Worm (Caenorhabditis elegans): ENCODE data around the gene C05D11.1.

Gene C05D11.1

ce11 chrIII:6463679-6464078 is 27.3 kb downstream of the C05D11.1 start, which contains the start of gene dlc-1:
Gene dlc-1 (minus strand): TSS chrIII:6463779.
- TF ChIP-seq efl-1 (optimal IDR thresholded peaks at IDR 0.05) (no peak), efl-1 (GFP tag; optimal IDR thresholded peaks at IDR 0.05 in 1 of 2) (peak in 1 of 2 experiments; percentile 57), mdl-1 (tag; optimal IDR thresholded peaks at IDR 0.05) (no peak)

ce11 chrIII:6464113-6464571 is 27.7 kb downstream of the C05D11.1 start:
- TF ChIP-seq sup-37 (GFP tag; optimal IDR thresholded peaks at IDR 0.05): peak; percentile 84
- peak; percentile 61 to 83 for TF ChIP-seq efl-1 (optimal IDR thresholded peaks at IDR 0.05)
- peak; percentile 80 to 98 for TF ChIP-seq efl-1 (GFP tag; optimal IDR thresholded peaks at IDR 0.05 in 1 of 2)
- TF ChIP-seq lsy-2 (tag; optimal IDR thresholded peaks at IDR 0.05): peak; percentile 80 to 84
- TF ChIP-seq Y116A8C.19 (tag; optimal IDR thresholded peaks at IDR 0.05; ENCODE audit: borderline replicate concordance): no peak
- peak; percentile 78 for TF ChIP-seq C16A3.4 (tag; optimal IDR thresholded peaks at IDR 0.05)
- TF ChIP-seq mdl-1 (tag; optimal IDR thresholded peaks at IDR 0.05): peak; percentile 22 to 89
- peak in 1 of 2 experiments; percentile 66 for TF ChIP-seq ztf-11 (tag; optimal IDR thresholded peaks at IDR 0.05)
- peak; percentile 68 for TF ChIP-seq unc-130 (tag; optimal IDR thresholded peaks at IDR 0.05)
- TF ChIP-seq nhr-47 (tag; optimal IDR thresholded peaks at IDR 0.05): peak; percentile 90
- TF ChIP-seq C34B4.2 (tag; optimal IDR thresholded peaks at IDR 0.05): peak; percentile 11
- TF ChIP-seq F16B12.6 (tag; optimal IDR thresholded peaks at IDR 0.05): peak; percentile 63
- peak; percentile 82 for TF ChIP-seq rnt-1 (tag; optimal IDR thresholded peaks at IDR 0.05)
- peak; percentile 64 for TF ChIP-seq unc-86 (tag; optimal IDR thresholded peaks at IDR 0.05)
- TF ChIP-seq lir-3 (tag; optimal IDR thresholded peaks at IDR 0.05; ENCODE audit: poor library complexity): no peak
- peak; percentile 74 for TF ChIP-seq isw-1 (GFP tag; IDR thresholded peaks at IDR 0.05)
- peak; percentile 91 for TF ChIP-seq swsn-7 (tag; optimal IDR thresholded peaks at IDR 0.05)
- TF ChIP-seq alr-1 (tag; optimal IDR thresholded peaks at IDR 0.05; ENCODE audit: borderline replicate concordance): no peak
- peak; percentile 71 for TF ChIP-seq mab-9 (GFP tag; IDR thresholded peaks at IDR 0.05)
- TF ChIP-seq pqm-1 (tag; optimal IDR thresholded peaks at IDR 0.05): peak; percentile 86
- TF ChIP-seq fkh-4 (tag; optimal IDR thresholded peaks at IDR 0.05; ENCODE audit: borderline replicate concordance): peak; percentile 15
- TF ChIP-seq aly-2 (tag; optimal IDR thresholded peaks at IDR 0.05): no peak
- TF ChIP-seq egl-27 (tag; optimal IDR thresholded peaks at IDR 0.05): no peak
- no peak for TF ChIP-seq vab-15 (tag; optimal IDR thresholded peaks at IDR 0.05)
- no peak for TF ChIP-seq nhr-76 (tag; optimal IDR thresholded peaks at IDR 0.05)
- peak; percentile 55 for TF ChIP-seq zip-4 (GFP tag; optimal IDR thresholded peaks at IDR 0.05)
- TF ChIP-seq nhr-90 (tag; optimal IDR thresholded peaks at IDR 0.05; ENCODE audit: poor library complexity): peak; percentile 84
- TF ChIP-seq fkh-10 (GFP tag; optimal IDR thresholded peaks at IDR 0.05): peak; percentile 57
- TF ChIP-seq egl-13 (tag; optimal IDR thresholded peaks at IDR 0.05): peak; percentile 66
- peak; percentile 73 for TF ChIP-seq mef-2 (tag; optimal IDR thresholded peaks at IDR 0.05)
- TF ChIP-seq dsc-1 (tag; optimal IDR thresholded peaks at IDR 0.05): peak; percentile 85
- peak; percentile 90 for TF ChIP-seq nhr-20 (tag; optimal IDR thresholded peaks at IDR 0.05)
- TF ChIP-seq blmp-1 (tag; optimal IDR thresholded peaks at IDR 0.05): peak; percentile 82
- peak; percentile 64 for TF ChIP-seq irx-1 (tag; optimal IDR thresholded peaks at IDR 0.05)
- peak; percentile 88 for TF ChIP-seq tbx-2 (tag; optimal IDR thresholded peaks at IDR 0.05)
- TF ChIP-seq lin-15B (tag; optimal IDR thresholded peaks at IDR 0.05): peak; percentile 69
- peak in 2 of 6 experiments; percentile 21 to 53 for TF ChIP-seq elt-3 (tag; optimal IDR thresholded peaks at IDR 0.05)
- TF ChIP-seq ama-1 (optimal IDR thresholded peaks at IDR 0.05): no peak
- TF ChIP-seq unc-30 (tag; optimal IDR thresholded peaks at IDR 0.05): no peak
- no peak for TF ChIP-seq fos-1 (tag; optimal IDR thresholded peaks at IDR 0.05)
- no peak for TF ChIP-seq tlp-1 (tag; optimal IDR thresholded peaks at IDR 0.05)
- TF ChIP-seq efl-3 (GFP tag; optimal IDR thresholded peaks at IDR 0.05): peak; percentile 1
- no peak for TF ChIP-seq ets-5 (GFP tag; IDR thresholded peaks at IDR 0.05)
- TF ChIP-seq lin-13 (GFP tag; optimal IDR thresholded peaks at IDR 0.05): peak; percentile 85
- TF ChIP-seq fkh-8 (tag; optimal IDR thresholded peaks at IDR 0.05): peak; percentile 88
- peak; percentile 82 for TF ChIP-seq ztf-4 (tag; optimal IDR thresholded peaks at IDR 0.05)
- TF ChIP-seq hlh-4 (tag; optimal IDR thresholded peaks at IDR 0.05): no peak
- TF ChIP-seq sptf-1 (tag; optimal IDR thresholded peaks at IDR 0.05): no peak
- TF ChIP-seq lin-14 (GFP tag; optimal IDR thresholded peaks at IDR 0.05): peak; percentile 95
- TF ChIP-seq lin-35 (GFP tag; optimal IDR thresholded peaks at IDR 0.05): peak; percentile 79 to 83

Data from whole organism, L1 larva.